Worm (Caenorhabditis elegans) whole organism, L4 larva: ENCODE results near the gene oig-4.
A peak's percentile ranks its signal among the peaks of the same experiment; 100 is the strongest.

ENCODE experiments used
- F37D6.2 ChIP-seq: sonication (generic microtip); optimal IDR thresholded peaks from 2 replicates; lab custom pipeline; 2016; ENCODE audit warnings: mild to moderate bottlenecking, missing genetic modification characterization, missing compliant biosample characterization
- T20F7.1 ChIP-seq: fragments of 200-800 bp; sonication (Bioruptor generic); optimal IDR thresholded peaks from 2 replicates; lab custom pipeline; 2018; ENCODE audit warnings: mild to moderate bottlenecking, missing genetic modification characterization, missing compliant biosample characterization
- aha-1 ChIP-seq: fragments of 150-350 bp; peaks from one replicate; lab custom pipeline; 2014; ENCODE audit warnings: missing biosample characterization, missing genetic modification characterization
- aly-2 ChIP-seq: sonication (generic microtip); optimal IDR thresholded peaks from 2 replicates; lab custom pipeline; 2018; ENCODE audit warnings: missing biosample characterization, missing genetic modification characterization
- arid-1 ChIP-seq: fragments of 200-800 bp; sonication (Bioruptor generic); conservative IDR thresholded peaks from 2 replicates; pipeline ENCODE4 v1.3.6; 2022; ENCODE audit warnings: missing genetic modification reagents, missing genetic modification characterization, missing compliant biosample characterization
- ceh-28 ChIP-seq: fragments of 150-350 bp; optimal IDR thresholded peaks from 2 replicates; lab custom pipeline; 2014; ENCODE audit warnings: missing biosample characterization, missing genetic modification reagents, missing genetic modification characterization
- daf-12 ChIP-seq: fragments of 150-350 bp; optimal IDR thresholded peaks from 2 replicates; lab custom pipeline; 2014; ENCODE audit warnings: missing biosample characterization, missing genetic modification reagents, missing genetic modification characterization
- daf-16 ChIP-seq, 3 experiments: sonication (generic microtip); optimal IDR thresholded peaks; 2 replicates each; lab custom pipeline; 2016 to 2017; ENCODE audit warnings: missing genetic modification characterization in 3 of 3, missing genetic modification reagents in 3 of 3, mild to moderate bottlenecking in 2 of 3, missing compliant biosample characterization in 2 of 3, missing biosample characterization in 1 of 3, moderate library complexity in 1 of 3
- dpl-1 ChIP-seq: fragments of 150-350 bp; optimal IDR thresholded peaks from 2 replicates; lab custom pipeline; 2014; ENCODE audit warnings: missing biosample characterization, missing genetic modification reagents, missing genetic modification characterization
- dve-1 ChIP-seq: sonication (generic microtip); optimal IDR thresholded peaks from 2 replicates; lab custom pipeline; 2017; ENCODE audit warnings: antibody characterized with exemption, mild to moderate bottlenecking, missing genetic modification characterization, missing compliant biosample characterization; ENCODE audit not compliant: insufficient read depth
- hlh-11 ChIP-seq: fragments of 200-800 bp; sonication (Bioruptor generic); optimal IDR thresholded peaks from 2 replicates; lab custom pipeline; 2018; ENCODE audit warnings: mild to moderate bottlenecking, missing genetic modification characterization, missing compliant biosample characterization
- hlh-30 ChIP-seq: sonication (generic microtip); optimal IDR thresholded peaks from 2 replicates; lab custom pipeline; 2017; ENCODE audit warnings: antibody characterized with exemption, mild to moderate bottlenecking, missing genetic modification characterization, missing compliant biosample characterization; ENCODE audit not compliant: insufficient read depth
- mep-1 ChIP-seq: fragments of 150-350 bp; sonication (generic microtip); optimal IDR thresholded peaks from 3 replicates; lab custom pipeline; 2014; ENCODE audit warnings: missing biosample characterization, missing genetic modification characterization
- nhr-28 ChIP-seq: fragments of 150-350 bp; optimal IDR thresholded peaks from 2 replicates; lab custom pipeline; 2014; ENCODE audit warnings: missing biosample characterization, missing genetic modification characterization
- nhr-6 ChIP-seq: fragments of 150-350 bp; optimal IDR thresholded peaks from 2 replicates; lab custom pipeline; 2014; ENCODE audit warnings: missing biosample characterization, missing genetic modification characterization
- pha-4 ChIP-seq, 2 experiments: fragments of 150-350 bp in 1 of 2; fragments of 200-800 bp in 1 of 2; sonication (Bioruptor generic) in 1 of 2; IDR thresholded peaks in 1 of 2; optimal IDR thresholded peaks in 1 of 2; 2 replicates each; pipeline versions ENCODE4 v1.3.6 to Lab custom; 2014 to 2022; ENCODE audit warnings: missing genetic modification characterization in 2 of 2, missing genetic modification reagents in 2 of 2, missing biosample characterization in 1 of 2, missing compliant biosample characterization in 1 of 2
- pqm-1 ChIP-seq: sonication (generic microtip); optimal IDR thresholded peaks from 2 replicates; lab custom pipeline; 2017; ENCODE audit warnings: missing biosample characterization, missing genetic modification characterization
- spr-3 ChIP-seq: fragments of 200-800 bp; sonication (Bioruptor generic); optimal IDR thresholded peaks from 2 replicates; lab custom pipeline; 2018; ENCODE audit warnings: mild to moderate bottlenecking, missing genetic modification characterization, missing compliant biosample characterization
- tra-1 ChIP-seq: fragments of 200-800 bp; sonication (Bioruptor generic); IDR thresholded peaks from 2 replicates; pipeline ENCODE4 v1.3.6; 2022; ENCODE audit warnings: missing genetic modification reagents, missing genetic modification characterization, missing compliant biosample characterization
- zfp-2 ChIP-seq: sonication (generic microtip); optimal IDR thresholded peaks from 2 replicates; lab custom pipeline; 2016; ENCODE audit warnings: mild to moderate bottlenecking, missing genetic modification characterization, missing compliant biosample characterization
- ztf-11 ChIP-seq: fragments of 150-350 bp; optimal IDR thresholded peaks from 2 replicates; lab custom pipeline; 2014; ENCODE audit warnings: missing biosample characterization, missing genetic modification characterization
- ztf-7 ChIP-seq: fragments of 150-350 bp; optimal IDR thresholded peaks from 2 replicates; lab custom pipeline; 2014; ENCODE audit warnings: missing biosample characterization, missing genetic modification characterization

oig-4 gene

ce11 chrII:7662008-7662686 lies 48.8 kb downstream of the oig-4 start, which contains the start of gene alfa-1:
TSS of gene alfa-1 (minus strand) at chrII:7662522.
- TF ChIP-seq pha-4 (GFP tag; IDR thresholded peaks at IDR 0.05; lab: Robert Waterston, UW) (no peak), pha-4 (tag; optimal IDR thresholded peaks at IDR 0.05; lab: Kevin White, UChicago) (peak; percentile 59), mep-1 (tag; lab: Kevin White, UChicago) (peak; percentile 25), zfp-2 (no peak), hlh-30 (tag; lab: Kevin White, UChicago) (peak; percentile 61), ceh-28 (tag; lab: Kevin White, UChicago) (no peak), dve-1 (tag; lab: Kevin White, UChicago) (peak; percentile 3), hlh-11 (tag; lab: Kevin White, UChicago) (peak; percentile 45), aly-2 (tag; lab: Kevin White, UChicago) (no peak), pqm-1 (peak; percentile 88), nhr-6 (peak; percentile 44), ztf-7 (tag; lab: Kevin White, UChicago) (no peak), daf-16 (GFP tag; optimal IDR thresholded peaks at IDR 0.05; lab: Kevin White, UChicago) (no peak), daf-16 (tag; optimal IDR thresholded peaks at IDR 0.05; lab: Kevin White, UChicago) (peak; percentile 28), F37D6.2 (tag; lab: Kevin White, UChicago) (no peak), nhr-28 (peak; percentile 77), arid-1 (GFP tag; lab: Robert Waterston, UW) (no peak), dpl-1 (GFP tag; lab: Kevin White, UChicago) (peak; percentile 15), T20F7.1 (GFP tag; lab: Kevin White, UChicago) (peak; percentile 46), ztf-11 (tag; lab: Kevin White, UChicago) (no peak), spr-3 (GFP tag; lab: Kevin White, UChicago) (no peak), daf-12 (tag; lab: Kevin White, UChicago) (no peak)

- TF ChIP-seq tra-1 (GFP tag; lab: Robert Waterston, UW) (no peak), aha-1 (peak; percentile 60)
Measured at ce11 chrII:7663028-7663427, 49.7 kb downstream of the oig-4 start.
